Fruit fly (Drosophila melanogaster): ENCODE results near the gene Appl.
A peak's percentile ranks its signal among the peaks of the same experiment; 100 is the strongest.

The Appl gene

DNA sequence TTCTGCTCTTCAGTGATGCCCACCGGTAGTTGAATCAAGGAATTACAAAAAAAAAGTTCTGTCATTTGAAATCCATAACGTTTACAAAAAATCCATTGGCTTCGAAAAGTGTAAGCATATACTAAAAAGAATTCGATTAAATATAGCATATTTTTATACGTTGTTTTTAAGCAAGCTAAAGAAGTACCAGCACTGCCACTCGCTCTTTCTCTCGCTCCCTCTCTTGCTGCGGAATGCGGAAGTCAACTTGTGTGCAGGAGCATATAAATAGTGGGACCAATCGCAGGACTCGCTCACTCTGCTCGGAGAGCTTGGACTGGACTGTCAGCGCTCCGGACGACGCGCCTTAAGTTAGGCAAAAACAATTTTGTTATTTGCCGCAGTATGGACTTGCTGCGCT is 35.7 kb upstream of the Appl start, which contains the start of gene CG17778 (continued):
- peak; percentile 37; the same call in 2 of the 3 replicates for TF ChIP-seq CG6163 (GFP tag; IDR thresholded peaks at IDR 0.05)

DNA sequence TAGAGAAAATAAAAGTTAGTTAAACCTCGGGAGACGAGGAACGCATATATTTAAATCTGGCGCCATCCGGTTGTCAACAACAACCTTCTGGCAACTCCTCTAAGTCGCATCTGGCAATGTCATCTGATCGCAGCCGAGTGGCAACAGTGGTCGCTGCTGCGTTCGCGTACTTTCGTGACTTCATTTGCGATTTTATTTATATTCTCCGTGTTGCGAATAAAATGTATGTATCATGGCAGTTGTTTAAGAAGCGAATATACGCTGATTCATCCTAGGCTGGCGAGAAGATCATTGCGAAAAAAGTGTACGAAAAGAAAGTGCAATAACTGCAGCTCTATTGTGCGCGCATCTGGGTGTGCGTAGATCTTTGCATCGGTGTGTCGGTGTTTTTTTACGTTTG is 34.0 kb upstream of the Appl start, which contains the start of gene svr:
Gene svr, plus strand, starts transcription at position 121 of the 400 bp plus-strand sequence.
- TF ChIP-seq Ets21C (GFP tag; optimal IDR thresholded peaks at IDR 0.05), result no peak
- peak; percentile 84 for TF ChIP-seq fkh (GFP tag; optimal IDR thresholded peaks at IDR 0.05)
- TF ChIP-seq CG6808 (GFP tag; optimal IDR thresholded peaks at IDR 0.05), result no peak
- TF ChIP-seq dsx (GFP tag; optimal IDR thresholded peaks at IDR 0.05; ENCODE audit: poor library complexity, severe bottlenecking), result peak; percentile 11
- TF ChIP-seq svp (GFP tag), result peak; percentile 37
- TF ChIP-seq CG1621 (tag; optimal IDR thresholded peaks at IDR 0.05), result peak; percentile 33
- peak; percentile 36 for TF ChIP-seq achi (GFP tag; optimal IDR thresholded peaks at IDR 0.05)
- peak; percentile 0 for TF ChIP-seq Sox14 (GFP tag; optimal IDR thresholded peaks at IDR 0.05)

DNA sequence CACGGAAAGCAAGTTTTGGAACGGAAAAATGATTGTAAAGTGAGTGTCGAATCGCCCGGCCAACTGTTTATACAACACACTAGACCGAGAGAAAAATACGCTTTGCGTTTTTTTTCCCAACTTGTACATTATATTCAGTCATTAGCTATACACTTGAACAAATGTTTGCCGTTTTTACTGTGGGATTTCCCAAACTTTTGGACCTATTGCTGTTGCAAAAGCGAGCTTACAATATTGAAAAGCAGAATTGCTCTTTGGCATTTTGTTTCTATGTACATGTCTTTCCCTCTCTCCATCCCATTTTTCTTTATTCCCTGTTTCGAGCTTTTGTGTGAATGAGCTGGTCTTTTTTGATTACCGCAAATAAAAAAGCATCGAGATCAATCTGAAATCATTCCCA is 32.9 kb upstream of the Appl start:
- TF ChIP-seq svp (GFP tag) (peak; percentile 89), CG11902 (GFP tag; optimal IDR thresholded peaks at IDR 0.05) (no peak), CG3032 (tag; optimal IDR thresholded peaks at IDR 0.05) (no peak), Eip93F (GFP tag; optimal IDR thresholded peaks at IDR 0.05) (no peak)

DNA sequence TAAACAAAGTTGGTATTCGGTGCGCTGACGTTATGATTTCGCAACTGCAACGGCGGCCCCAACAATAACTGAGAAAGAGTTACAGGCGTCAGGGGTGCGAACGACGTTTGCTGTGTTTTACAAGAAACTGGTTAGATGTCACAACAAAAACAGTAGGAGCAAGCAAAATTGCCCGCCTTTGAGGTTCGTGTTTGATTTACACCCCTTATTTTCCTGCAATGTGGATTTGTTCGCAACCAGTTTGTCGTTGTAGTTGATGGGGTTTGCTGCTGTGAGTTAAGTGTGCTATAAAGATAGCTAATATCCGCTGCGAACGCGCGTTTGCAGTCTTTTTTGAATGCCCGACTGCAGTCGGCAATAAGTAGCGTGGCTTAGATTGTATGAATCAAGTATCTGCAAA is 31.9 kb upstream of the Appl start:
- no peak for TF ChIP-seq Gug (GFP tag; IDR thresholded peaks at IDR 0.05)
- no peak for TF ChIP-seq CG6792 (GFP tag; optimal IDR thresholded peaks at IDR 0.05)
- TF ChIP-seq Blimp-1 (GFP tag; optimal IDR thresholded peaks at IDR 0.05), result no peak
- TF ChIP-seq vri (GFP tag; optimal IDR thresholded peaks at IDR 0.05), result no peak
- TF ChIP-seq CG8119 (GFP tag; IDR thresholded peaks at IDR 0.05), result no peak
- TF ChIP-seq CG10669 (GFP tag; optimal IDR thresholded peaks at IDR 0.05), result no peak
- no peak for TF ChIP-seq Smox (GFP tag; optimal IDR thresholded peaks at IDR 0.05)
- TF ChIP-seq CG3032 (tag; optimal IDR thresholded peaks at IDR 0.05), result no peak
- TF ChIP-seq fkh (GFP tag; optimal IDR thresholded peaks at IDR 0.05), result no peak

DNA sequence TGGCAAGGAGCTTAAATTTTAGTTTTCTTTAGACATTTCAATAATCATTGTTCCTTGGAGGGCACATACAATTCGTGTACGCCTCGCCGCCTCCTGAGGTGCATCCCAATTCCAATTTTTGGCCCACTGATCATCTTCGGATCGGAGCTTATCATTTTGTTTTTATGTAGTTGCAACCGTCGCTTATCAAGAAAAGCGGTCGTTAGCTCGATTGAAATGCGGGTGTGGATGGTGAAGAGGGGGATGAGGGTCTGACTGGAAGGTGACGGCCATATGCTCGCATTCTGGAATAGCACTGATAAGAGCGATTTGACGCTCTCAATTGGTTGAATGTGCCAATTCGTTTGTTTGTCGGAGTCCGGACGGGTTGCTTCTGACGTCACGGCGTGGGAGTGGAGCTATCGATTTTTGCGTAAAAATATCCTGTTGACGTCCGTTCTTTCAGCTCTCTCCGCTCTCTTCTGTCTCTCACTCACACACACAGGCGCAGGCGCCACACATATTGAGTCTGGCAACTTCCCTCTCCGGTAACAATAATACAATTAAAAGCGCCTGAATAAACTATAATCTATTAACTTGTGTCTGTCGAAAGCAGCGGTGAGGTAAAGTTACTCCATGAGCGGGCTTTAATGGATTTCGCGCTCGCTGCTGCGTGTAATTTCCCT is 31.2 kb upstream of the Appl start:
- peak; percentile 82 for TF ChIP-seq svp (GFP tag)
- TF ChIP-seq CG32006 (GFP tag; optimal IDR thresholded peaks at IDR 0.05), result no peak

DNA sequence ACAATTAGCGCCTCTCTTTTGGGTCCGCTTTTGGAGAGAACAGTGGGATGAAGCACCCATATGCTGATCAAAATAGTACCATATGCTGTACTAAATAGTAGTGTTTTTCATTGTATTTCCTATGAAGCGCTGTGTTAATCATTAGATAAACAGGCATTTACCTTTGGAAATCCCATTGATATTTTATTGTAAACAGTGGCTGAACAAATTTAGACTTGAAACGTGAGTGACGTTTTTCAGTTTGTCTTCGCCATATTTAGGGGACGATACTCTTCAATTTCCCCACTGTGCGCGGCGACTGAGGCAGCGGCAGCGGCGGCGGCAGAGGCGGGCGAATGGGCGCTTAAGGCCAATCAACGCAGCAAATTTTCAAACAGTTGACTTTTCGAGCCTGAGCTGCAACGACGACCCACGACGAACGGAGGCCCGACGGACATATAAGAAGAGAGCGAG is 30.7 kb upstream of the Appl start:
- TF ChIP-seq acj6 (GFP tag; optimal IDR thresholded peaks at IDR 0.05) (peak; percentile 68), CG3919 (GFP tag; optimal IDR thresholded peaks at IDR 0.05) (no peak), ss (GFP tag; optimal IDR thresholded peaks at IDR 0.05) (peak; percentile 14 to 63), CG15336 (GFP tag; IDR thresholded peaks at IDR 0.05) (peak; percentile 82), Gug (GFP tag; IDR thresholded peaks at IDR 0.05) (peak; percentile 59; the same call in 1 of the 2 replicates), topi (GFP tag; optimal IDR thresholded peaks at IDR 0.05) (peak; percentile 79), achi (GFP tag; optimal IDR thresholded peaks at IDR 0.05) (peak; percentile 68), CG6276 (GFP tag; optimal IDR thresholded peaks at IDR 0.05) (peak; percentile 86), vri (GFP tag; optimal IDR thresholded peaks at IDR 0.05) (peak; percentile 65), salr (GFP tag; optimal IDR thresholded peaks at IDR 0.05) (peak in 1 of 2 experiments; percentile 24), dac (GFP tag; optimal IDR thresholded peaks at IDR 0.05) (peak; percentile 74), spab (GFP tag; optimal IDR thresholded peaks at IDR 0.05) (peak; percentile 50), CG6792 (GFP tag; optimal IDR thresholded peaks at IDR 0.05) (peak; percentile 64), lz (GFP tag; optimal IDR thresholded peaks at IDR 0.05) (peak; percentile 72), Hr39 (GFP tag; optimal IDR thresholded peaks at IDR 0.05) (no peak), CG31627 (GFP tag; optimal IDR thresholded peaks at IDR 0.05) (peak; percentile 67), CG16779 (tag; optimal IDR thresholded peaks at IDR 0.05) (peak; percentile 41), CG6854 (GFP tag; optimal IDR thresholded peaks at IDR 0.05) (peak; percentile 7), CG11294 (GFP tag; IDR thresholded peaks at IDR 0.05) (peak; percentile 71; the same call in 1 of the 2 replicates), svp (GFP tag) (peak; percentile 90), CG34406 (GFP tag; optimal IDR thresholded peaks at IDR 0.05) (peak; percentile 64), Hr38 (GFP tag; optimal IDR thresholded peaks at IDR 0.05) (no peak), Hr4 (GFP tag; optimal IDR thresholded peaks at IDR 0.05) (peak; percentile 84), Eip75B (GFP tag; optimal IDR thresholded peaks at IDR 0.05) (no peak), CG11902 (GFP tag; optimal IDR thresholded peaks at IDR 0.05) (peak; percentile 10), Ets21C (GFP tag; optimal IDR thresholded peaks at IDR 0.05) (peak; percentile 70), fd59A (GFP tag; optimal IDR thresholded peaks at IDR 0.05) (peak; percentile 62)

All from whole organism, prepupa.